Worm (Caenorhabditis elegans) whole organism, young adult: ENCODE data around the gene cyp-33C3.
A peak's percentile ranks its signal among the peaks of the same experiment; 100 is the strongest.

Source experiments
- B0336.3 ChIP-seq: fragments of 200-800 bp; sonication (Bioruptor generic); IDR thresholded peaks from 2 replicates; pipeline ENCODE4 v1.3.6; 2022; ENCODE audit warnings: missing genetic modification characterization, missing compliant biosample characterization
- C17E4.6 ChIP-seq: fragments of 200-800 bp; sonication (Bioruptor generic); IDR thresholded peaks from 2 replicates; pipeline ENCODE4 v1.3.6; 2022; ENCODE audit warnings: missing genetic modification reagents, missing genetic modification characterization, missing compliant biosample characterization
- F10E7.11 ChIP-seq: sonication (generic microtip); optimal IDR thresholded peaks from 2 replicates; lab custom pipeline; 2017; ENCODE audit warnings: mild to moderate bottlenecking, missing genetic modification characterization, moderate library complexity, missing compliant biosample characterization
- F23B12.7 ChIP-seq: sonication (generic microtip); optimal IDR thresholded peaks from 2 replicates; lab custom pipeline; 2017; ENCODE audit warnings: missing genetic modification characterization, mild to moderate bottlenecking, missing compliant biosample characterization, antibody characterized with exemption, moderate library complexity; ENCODE audit not compliant: insufficient read depth
- F39B2.1 ChIP-seq: fragments of 200-800 bp; sonication (Bioruptor generic); IDR thresholded peaks from 2 replicates; pipeline ENCODE4 v1.3.6; 2022; ENCODE audit warnings: missing genetic modification reagents, missing genetic modification characterization, missing compliant biosample characterization
- F52B5.7 ChIP-seq: sonication (generic microtip); optimal IDR thresholded peaks from 2 replicates; lab custom pipeline; 2016; ENCODE audit warnings: mild to moderate bottlenecking, missing genetic modification characterization, missing compliant biosample characterization
- K11D2.4 ChIP-seq: fragments of 200-800 bp; sonication (Bioruptor generic); IDR thresholded peaks from 2 replicates; pipeline ENCODE4 v1.3.6; 2022; ENCODE audit warnings: missing genetic modification reagents, missing genetic modification characterization, missing compliant biosample characterization
- K12H6.12 ChIP-seq: fragments of 200-800 bp; sonication (Bioruptor generic); optimal IDR thresholded peaks from 2 replicates; lab custom pipeline; 2018; ENCODE audit warnings: mild to moderate bottlenecking, missing genetic modification characterization, missing compliant biosample characterization
- Y67H2A.10 ChIP-seq: fragments of 200-800 bp; sonication (Bioruptor generic); conservative IDR thresholded peaks from 2 replicates; pipeline ENCODE4 v1.3.6; 2022; ENCODE audit warnings: missing genetic modification reagents, missing genetic modification characterization, missing compliant biosample characterization
- Y79H2A.3 ChIP-seq: fragments of 200-800 bp; sonication (Bioruptor generic); conservative IDR thresholded peaks from 2 replicates; pipeline ENCODE4 v1.3.6; 2022; ENCODE audit warnings: missing genetic modification reagents, missing genetic modification characterization, missing compliant biosample characterization
- ZK185.1 ChIP-seq: sonication (generic microtip); optimal IDR thresholded peaks from 2 replicates; lab custom pipeline; 2016; ENCODE audit warnings: mild to moderate bottlenecking, missing genetic modification characterization, missing compliant biosample characterization; ENCODE audit not compliant: poor library complexity, severe bottlenecking
- ama-1 ChIP-seq, 3 experiments: fragments of 150-350 bp in 1 of 3; sonication (generic microtip) in 2 of 3; optimal IDR thresholded peaks; 2 replicates each; lab custom pipeline; 2014 to 2018; ENCODE audit warnings: missing biosample characterization in 2 of 3, missing genetic modification characterization in 2 of 3, missing genetic modification reagents in 2 of 3
- aptf-2 ChIP-seq: fragments of 200-800 bp; sonication (Bioruptor generic); conservative IDR thresholded peaks from 2 replicates; pipeline ENCODE4 v1.3.6; 2022; ENCODE audit warnings: missing genetic modification reagents, missing genetic modification characterization, missing compliant biosample characterization
- atf-7 ChIP-seq: sonication (generic microtip); optimal IDR thresholded peaks from 2 replicates; lab custom pipeline; 2017; ENCODE audit warnings: mild to moderate bottlenecking, missing genetic modification characterization, missing compliant biosample characterization
- attf-5 ChIP-seq: fragments of 200-800 bp; sonication (Bioruptor generic); optimal IDR thresholded peaks from 2 replicates; lab custom pipeline; 2018; ENCODE audit warnings: mild to moderate bottlenecking, missing genetic modification characterization, missing compliant biosample characterization
- bed-2 ChIP-seq: fragments of 200-800 bp; sonication (Bioruptor generic); IDR thresholded peaks from 2 replicates; pipeline ENCODE4 v1.3.6; 2022; ENCODE audit warnings: missing genetic modification reagents, missing genetic modification characterization, missing compliant biosample characterization
- ccch-3 ChIP-seq: fragments of 200-800 bp; sonication (Bioruptor generic); optimal IDR thresholded peaks from 2 replicates; lab custom pipeline; 2018; ENCODE audit warnings: mild to moderate bottlenecking, missing genetic modification characterization, missing compliant biosample characterization
- cebp-1 ChIP-seq, 2 experiments: fragments of 200-800 bp in 1 of 2; sonication (Bioruptor generic) in 1 of 2; sonication (generic microtip) in 1 of 2; IDR thresholded peaks in 1 of 2; optimal IDR thresholded peaks in 1 of 2; 2 replicates each; pipeline versions ENCODE4 v1.3.6 to Lab custom; 2017 to 2022; ENCODE audit warnings: missing compliant biosample characterization in 2 of 2, missing genetic modification characterization in 2 of 2, mild to moderate bottlenecking in 1 of 2, missing genetic modification reagents in 1 of 2, moderate library complexity in 1 of 2
- ceh-40 ChIP-seq: fragments of 200-800 bp; sonication (Bioruptor generic); IDR thresholded peaks from 2 replicates; pipeline ENCODE4 v1.3.6; 2022; ENCODE audit warnings: missing genetic modification characterization, missing compliant biosample characterization
- ceh-58 ChIP-seq: fragments of 200-800 bp; sonication (Bioruptor generic); IDR thresholded peaks from 2 replicates; pipeline ENCODE4 v1.3.6; 2022; ENCODE audit warnings: missing genetic modification characterization, missing compliant biosample characterization
- ceh-79 ChIP-seq: sonication (generic microtip); optimal IDR thresholded peaks from 2 replicates; lab custom pipeline; 2017; ENCODE audit warnings: mild to moderate bottlenecking, missing genetic modification characterization, missing compliant biosample characterization
- dox-1 ChIP-seq: fragments of 200-800 bp; sonication (Bioruptor generic); IDR thresholded peaks from 2 replicates; pipeline ENCODE4 v1.3.6; 2022; ENCODE audit warnings: missing genetic modification reagents, missing genetic modification characterization, missing compliant biosample characterization
- dpff-1 ChIP-seq: sonication (generic microtip); optimal IDR thresholded peaks from 2 replicates; lab custom pipeline; 2017; ENCODE audit warnings: mild to moderate bottlenecking, missing genetic modification characterization, missing compliant biosample characterization
- egl-18 ChIP-seq: fragments of 200-800 bp; sonication (Bioruptor generic); IDR thresholded peaks from 2 replicates; pipeline ENCODE4 v1.3.6; 2022; ENCODE audit warnings: missing genetic modification reagents, missing genetic modification characterization, missing compliant biosample characterization
- egrh-3 ChIP-seq: fragments of 200-800 bp; sonication (Bioruptor generic); IDR thresholded peaks from 2 replicates; pipeline ENCODE4 v1.3.6; 2022; ENCODE audit warnings: missing genetic modification reagents, missing genetic modification characterization, missing compliant biosample characterization
- ekl-4 ChIP-seq: fragments of 200-800 bp; sonication (Bioruptor generic); IDR thresholded peaks from 2 replicates; pipeline ENCODE4 v1.3.6; 2022; ENCODE audit warnings: missing genetic modification reagents, missing genetic modification characterization, missing compliant biosample characterization
- gei-17 ChIP-seq: fragments of 200-800 bp; sonication (Bioruptor generic); optimal IDR thresholded peaks from 2 replicates; lab custom pipeline; 2018; ENCODE audit warnings: mild to moderate bottlenecking, missing genetic modification characterization, missing compliant biosample characterization
- him-1 ChIP-seq: sonication (generic microtip); optimal IDR thresholded peaks from 2 replicates; lab custom pipeline; 2016; ENCODE audit warnings: missing genotype, missing genetic modification reagents, missing genetic modification characterization, missing compliant biosample characterization
- hlh-12 ChIP-seq: sonication (generic microtip); optimal IDR thresholded peaks from 2 replicates; lab custom pipeline; 2016; ENCODE audit warnings: missing genetic modification characterization, missing compliant biosample characterization
- hrde-1 ChIP-seq: sonication (generic microtip); optimal IDR thresholded peaks from 2 replicates; lab custom pipeline; 2016; ENCODE audit warnings: missing genetic modification characterization, mild to moderate bottlenecking, missing compliant biosample characterization, moderate library complexity, missing genotype, missing genetic modification reagents, borderline replicate concordance
- lir-1 ChIP-seq: fragments of 200-800 bp; sonication (Bioruptor generic); conservative IDR thresholded peaks from 2 replicates; pipeline ENCODE4 v1.3.6; 2022; ENCODE audit warnings: missing genetic modification reagents, missing genetic modification characterization, missing compliant biosample characterization
- mcd-1 ChIP-seq: fragments of 200-800 bp; sonication (Bioruptor generic); IDR thresholded peaks from 2 replicates; pipeline ENCODE4 v1.3.6; 2022; ENCODE audit warnings: missing genetic modification reagents, missing genetic modification characterization, missing compliant biosample characterization
- mel-28 ChIP-seq: sonication (generic microtip); optimal IDR thresholded peaks from 2 replicates; lab custom pipeline; 2016; ENCODE audit warnings: borderline replicate concordance, mild to moderate bottlenecking, missing genetic modification characterization, missing compliant biosample characterization
- nfya-1 ChIP-seq: sonication (generic microtip); optimal IDR thresholded peaks from 2 replicates; lab custom pipeline; 2017; ENCODE audit warnings: antibody characterized with exemption, missing compliant biosample characterization, missing genetic modification characterization, borderline replicate concordance; ENCODE audit not compliant: insufficient read depth
- nhr-80 ChIP-seq: sonication (generic microtip); optimal IDR thresholded peaks from 2 replicates; lab custom pipeline; 2016; ENCODE audit warnings: missing genetic modification characterization, missing compliant biosample characterization
- pha-4 ChIP-seq: fragments of 150-350 bp; sonication (generic microtip); optimal IDR thresholded peaks from 2 replicates; lab custom pipeline; 2014; ENCODE audit warnings: missing biosample characterization, missing genetic modification reagents, missing genetic modification characterization
- snpc-3.4 ChIP-seq: sonication (generic microtip); optimal IDR thresholded peaks from 2 replicates; lab custom pipeline; 2017; ENCODE audit warnings: missing genetic modification characterization, mild to moderate bottlenecking, missing compliant biosample characterization, antibody characterized with exemption, moderate library complexity, missing genotype, missing genetic modification reagents
- sptf-2 ChIP-seq: fragments of 200-800 bp; sonication (Bioruptor generic); optimal IDR thresholded peaks from 2 replicates; lab custom pipeline; 2018; ENCODE audit warnings: mild to moderate bottlenecking, missing genetic modification characterization, missing compliant biosample characterization
- unc-130 ChIP-seq: sonication (generic microtip); optimal IDR thresholded peaks from 2 replicates; lab custom pipeline; 2016; ENCODE audit warnings: missing genetic modification reagents, missing genetic modification characterization, missing compliant biosample characterization
- unc-62 ChIP-seq: fragments of 150-350 bp; optimal IDR thresholded peaks from 2 replicates; lab custom pipeline; 2014; ENCODE audit warnings: missing biosample characterization, missing genetic modification reagents, missing genetic modification characterization
- ztf-22 ChIP-seq: fragments of 200-800 bp; sonication (Bioruptor generic); optimal IDR thresholded peaks from 2 replicates; lab custom pipeline; 2018; ENCODE audit warnings: mild to moderate bottlenecking, missing genetic modification characterization, moderate library complexity, missing compliant biosample characterization
- ztf-26 ChIP-seq: sonication (generic microtip); optimal IDR thresholded peaks from 2 replicates; lab custom pipeline; 2017; ENCODE audit warnings: missing genetic modification characterization, missing compliant biosample characterization
- ztf-6 ChIP-seq: fragments of 200-800 bp; sonication (Bioruptor generic); IDR thresholded peaks from 2 replicates; pipeline ENCODE4 v1.3.6; 2022; ENCODE audit warnings: missing genetic modification reagents, missing genetic modification characterization, missing compliant biosample characterization

Gene cyp-33C3

DNA sequence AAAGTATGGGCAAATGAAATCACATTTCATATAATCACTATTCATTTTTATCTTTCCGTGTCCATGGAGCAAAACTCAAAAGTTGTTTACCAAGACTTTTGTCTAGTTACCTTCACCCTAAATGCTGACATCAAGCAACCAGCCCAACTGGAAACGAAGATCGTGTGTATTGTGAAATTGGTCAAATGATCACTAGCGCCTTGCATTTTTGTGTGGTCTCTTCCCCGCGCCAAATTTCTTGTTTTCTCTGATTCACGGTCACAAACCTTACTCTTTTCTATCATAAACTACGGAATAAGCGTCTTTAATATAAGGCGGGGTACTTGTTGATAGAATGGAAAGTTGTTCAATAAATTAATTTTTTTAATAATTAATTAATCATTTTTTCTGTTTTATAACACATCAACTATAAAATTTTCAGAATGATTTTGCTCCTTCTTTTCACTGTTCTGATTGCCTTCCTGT is 7.6 kb downstream of the cyp-33C3 start, which contains the start of gene cyp-33C7 (continued):
- TF ChIP-seq aptf-2 (GFP tag; lab: Robert Waterston, UW) (no peak), dpff-1 (tag; lab: Kevin White, UChicago) (no peak), mel-28 (tag; lab: Kevin White, UChicago) (no peak), K11D2.4 (GFP tag; lab: Robert Waterston, UW) (no peak), ztf-26 (tag; lab: Kevin White, UChicago) (no peak), ceh-79 (tag; lab: Kevin White, UChicago) (no peak), K12H6.12 (no peak), lir-1 (GFP tag; lab: Robert Waterston, UW) (no peak), unc-130 (GFP tag; lab: Kevin White, UChicago) (no peak), egrh-3 (GFP tag; lab: Robert Waterston, UW) (no peak), cebp-1 (GFP tag; IDR thresholded peaks at IDR 0.05; lab: Robert Waterston, UW) (peak; percentile 95), cebp-1 (tag; optimal IDR thresholded peaks at IDR 0.05; lab: Kevin White, UChicago) (peak; percentile 96), sptf-2 (GFP tag; lab: Kevin White, UChicago) (no peak), hlh-12 (tag; lab: Kevin White, UChicago) (no peak), mcd-1 (0 out of 2 replicates have a peak, but pooled peaks have one; percentile 11), atf-7 (no peak), unc-62 (GFP tag; lab: Kevin White, UChicago) (peak; percentile 28), nhr-80 (tag; lab: Kevin White, UChicago) (peak; percentile 85), nfya-1 (no peak), hrde-1 (no peak), attf-5 (GFP tag; lab: Kevin White, UChicago) (peak; percentile 56), bed-2 (GFP tag; lab: Robert Waterston, UW) (no peak), ztf-22 (GFP tag; lab: Kevin White, UChicago) (no peak), egl-18 (GFP tag; lab: Robert Waterston, UW) (no peak), pha-4 (tag; lab: Kevin White, UChicago) (peak; percentile 62), ztf-6 (GFP tag; lab: Robert Waterston, UW) (no peak), snpc-3.4 (no peak), ekl-4 (GFP tag; lab: Robert Waterston, UW) (no peak), ccch-3 (GFP tag; lab: Kevin White, UChicago) (no peak), F10E7.11 (tag; lab: Kevin White, UChicago) (no peak), F23B12.7 (peak; percentile 9), ama-1 (optimal IDR thresholded peaks at IDR 0.05; lab: Kevin White, UChicago) (no peak), ama-1 (GFP tag; optimal IDR thresholded peaks at IDR 0.05; lab: Kevin White, UChicago) (no peak), Y79H2A.3 (GFP tag; lab: Robert Waterston, UW) (no peak), gei-17 (no peak), him-1 (tag; lab: Kevin White, UChicago) (no peak), ceh-40 (GFP tag; lab: Robert Waterston, UW) (no peak), ceh-58 (GFP tag; lab: Robert Waterston, UW) (no peak), C17E4.6 (GFP tag; lab: Robert Waterston, UW) (no peak), F39B2.1 (GFP tag; lab: Robert Waterston, UW) (no peak), ZK185.1 (tag; lab: Kevin White, UChicago) (no peak), F52B5.7 (tag; lab: Kevin White, UChicago) (no peak), dox-1 (0 out of 2 replicates have a peak, but pooled peaks have one; percentile 46), Y67H2A.10 (GFP tag; lab: Robert Waterston, UW) (no peak), B0336.3 (GFP tag; lab: Robert Waterston, UW) (no peak)
